Worm (Caenorhabditis elegans): Measurements from ENCODE around the gene hda-11.
A peak's percentile ranks its signal among the peaks of the same experiment; 100 is the strongest.

hda-11 gene

ce11 chrV:10555239-10555638 is 29.3 kb downstream of the hda-11 start, which contains the start of gene F32G8.3:
TSS of gene F32G8.3 (minus strand) at chrV:10555339.
- TF ChIP-seq nhr-67 (tag; optimal IDR thresholded peaks at IDR 0.05) (no peak), nhr-12 (tag; optimal IDR thresholded peaks at IDR 0.05) (no peak), ama-1 (optimal IDR thresholded peaks at IDR 0.05) (no peak), nhr-28 (tag; optimal IDR thresholded peaks at IDR 0.05) (no peak), nfya-1 (tag; optimal IDR thresholded peaks at IDR 0.05; ENCODE audit: insufficient read depth) (no peak), unc-39 (tag; optimal IDR thresholded peaks at IDR 0.05) (no peak), elt-2 (tag; optimal IDR thresholded peaks at IDR 0.05) (no peak), pha-4 (tag; optimal IDR thresholded peaks at IDR 0.05) (no peak), lin-39 (tag; optimal IDR thresholded peaks at IDR 0.05) (no peak), elt-3 (tag; optimal IDR thresholded peaks at IDR 0.05) (no peak), mdl-1 (tag; optimal IDR thresholded peaks at IDR 0.05) (no peak), pqm-1 (tag; optimal IDR thresholded peaks at IDR 0.05) (no peak), ztf-4 (tag; optimal IDR thresholded peaks at IDR 0.05) (no peak), eor-1 (tag; optimal IDR thresholded peaks at IDR 0.05) (no peak), mml-1 (tag; optimal IDR thresholded peaks at IDR 0.05) (no peak), ceh-9 (tag; optimal IDR thresholded peaks at IDR 0.05) (no peak), tbx-2 (tag; optimal IDR thresholded peaks at IDR 0.05) (no peak)

DNA sequence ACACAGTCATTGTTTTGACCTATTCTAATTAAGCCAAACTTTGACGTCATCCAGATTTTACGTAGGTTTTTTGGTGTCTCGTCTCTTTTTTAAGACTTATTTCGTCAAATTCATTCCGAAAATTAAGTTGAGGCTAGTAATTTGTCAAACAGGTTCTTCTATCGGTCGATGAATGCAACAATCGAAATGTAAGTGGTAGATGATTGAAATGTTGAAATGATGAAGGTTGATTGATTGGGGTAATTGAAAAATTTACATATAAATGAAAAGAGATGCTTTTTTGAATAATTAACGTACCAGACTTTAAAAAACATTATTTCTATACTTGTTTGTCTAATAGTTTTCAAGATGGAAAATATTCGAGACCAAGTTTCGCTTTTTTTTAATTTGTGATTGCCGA is 30.4 kb downstream of the hda-11 start:
- TF ChIP-seq ceh-16 (tag; optimal IDR thresholded peaks at IDR 0.05) (no peak), aly-2 (tag; optimal IDR thresholded peaks at IDR 0.05) (no peak), zag-1 (tag; optimal IDR thresholded peaks at IDR 0.05) (no peak)

DNA sequence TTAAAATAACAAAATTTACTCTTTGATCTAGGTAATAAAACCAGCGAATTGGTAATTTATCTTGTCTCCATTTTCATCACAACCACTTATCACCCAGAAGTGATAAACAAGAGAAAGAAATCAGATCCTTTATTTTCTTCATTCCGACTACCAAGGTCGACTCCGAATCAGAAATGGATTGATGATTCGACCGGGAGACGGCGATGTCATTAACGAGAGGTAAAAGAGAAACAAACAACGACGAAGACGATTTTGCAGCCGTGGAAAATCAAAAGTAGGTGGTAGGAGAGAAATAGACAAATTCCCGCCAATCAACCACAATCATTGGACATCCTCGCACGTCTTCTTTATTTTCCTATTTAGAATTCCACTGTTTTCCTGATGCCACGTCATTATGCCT is 31.1 kb downstream of the hda-11 start:
- no peak for TF ChIP-seq lin-39 (tag; optimal IDR thresholded peaks at IDR 0.05)
- TF ChIP-seq mdl-1 (tag; optimal IDR thresholded peaks at IDR 0.05), result no peak
- TF ChIP-seq lin-15B (tag; optimal IDR thresholded peaks at IDR 0.05), result no peak
- TF ChIP-seq nhr-25 (tag; optimal IDR thresholded peaks at IDR 0.05), result peak; percentile 24
- peak; percentile 40 for TF ChIP-seq nhr-23 (tag; optimal IDR thresholded peaks at IDR 0.05)
- no peak for TF ChIP-seq ceh-16 (tag; optimal IDR thresholded peaks at IDR 0.05)
- TF ChIP-seq ceh-28 (tag; optimal IDR thresholded peaks at IDR 0.05), result no peak
- TF ChIP-seq hmg-11 (tag; optimal IDR thresholded peaks at IDR 0.05), result no peak
- peak in 1 of 3 experiments; percentile 55 for TF ChIP-seq elt-3 (tag; optimal IDR thresholded peaks at IDR 0.05)

DNA sequence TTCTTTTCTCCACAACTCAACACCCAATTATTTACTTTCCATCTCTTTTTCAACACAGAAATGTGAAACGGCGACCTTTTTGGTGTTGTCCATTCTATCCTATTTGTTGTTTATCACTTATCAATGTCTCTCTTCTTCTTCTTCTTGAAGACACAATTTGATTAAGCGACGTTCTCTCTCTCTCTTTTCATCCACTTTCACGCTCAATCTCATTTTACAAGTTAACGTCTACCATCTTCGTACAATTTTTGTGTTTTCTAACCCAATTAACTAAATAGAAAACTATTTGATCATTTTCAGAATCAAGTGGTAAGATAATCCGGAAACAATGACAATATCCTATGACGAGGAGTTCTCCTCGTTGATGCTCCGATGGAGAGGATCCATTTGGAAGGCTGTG is 31.7 kb downstream of the hda-11 start, which contains the start of gene best-14:
Gene best-14, plus strand, starts transcription at position 301 of the 400 bp plus-strand sequence.
- no peak for TF ChIP-seq nhr-23 (tag; optimal IDR thresholded peaks at IDR 0.05)
- no peak for TF ChIP-seq egl-27 (tag; optimal IDR thresholded peaks at IDR 0.05)
- TF ChIP-seq ama-1 (optimal IDR thresholded peaks at IDR 0.05), result no peak
- TF ChIP-seq egl-5 (tag; optimal IDR thresholded peaks at IDR 0.05), result no peak
- no peak for TF ChIP-seq nhr-11 (tag; optimal IDR thresholded peaks at IDR 0.05)
- TF ChIP-seq elt-1 (tag; optimal IDR thresholded peaks at IDR 0.05), result no peak
- TF ChIP-seq nhr-25 (tag; optimal IDR thresholded peaks at IDR 0.05), result no peak
- no peak for TF ChIP-seq ztf-4 (tag; optimal IDR thresholded peaks at IDR 0.05)
- TF ChIP-seq nhr-28 (tag; optimal IDR thresholded peaks at IDR 0.05), result no peak
- TF ChIP-seq unc-62 (GFP tag; optimal IDR thresholded peaks at IDR 0.05), result no peak
- TF ChIP-seq fos-1 (tag; optimal IDR thresholded peaks at IDR 0.05), result no peak
- TF ChIP-seq elt-3 (tag; optimal IDR thresholded peaks at IDR 0.05), result no peak
- TF ChIP-seq nhr-67 (tag; optimal IDR thresholded peaks at IDR 0.05), result no peak
- no peak for TF ChIP-seq unc-39 (tag; optimal IDR thresholded peaks at IDR 0.05)
- no peak for TF ChIP-seq tbx-2 (tag; optimal IDR thresholded peaks at IDR 0.05)
- TF ChIP-seq ZK546.5 (tag; optimal IDR thresholded peaks at IDR 0.05), result no peak
- TF ChIP-seq nhr-12 (tag; optimal IDR thresholded peaks at IDR 0.05), result no peak
- TF ChIP-seq sea-2 (GFP tag; optimal IDR thresholded peaks at IDR 0.05), result no peak
- no peak for TF ChIP-seq nhr-43 (tag; optimal IDR thresholded peaks at IDR 0.05; ENCODE audit: poor library complexity, severe bottlenecking)

DNA sequence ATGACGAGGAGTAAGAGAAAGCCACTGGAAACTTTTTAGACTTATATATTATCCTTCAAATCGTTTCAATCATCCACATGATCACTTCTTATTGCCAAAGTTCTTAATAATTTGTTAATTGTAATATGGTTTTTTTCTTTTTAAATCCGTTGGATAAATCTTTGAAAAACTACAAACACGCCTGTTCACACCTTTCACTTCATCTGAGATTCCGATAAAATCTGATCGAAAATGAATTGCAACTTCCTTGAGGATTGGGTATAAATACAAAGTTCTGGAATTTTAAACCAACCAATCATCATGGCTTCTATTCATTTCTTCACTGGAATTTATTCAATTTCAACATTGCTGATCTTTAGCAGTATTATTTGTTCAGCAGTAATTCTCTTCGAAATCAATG is 34.6 kb downstream of the hda-11 start, which contains the start of gene col-152:
Gene col-152, plus strand, starts transcription at position 301 of the 400 bp plus-strand sequence.
- no peak for TF ChIP-seq lin-39 (tag; optimal IDR thresholded peaks at IDR 0.05)
- no peak for TF ChIP-seq nhr-43 (tag; optimal IDR thresholded peaks at IDR 0.05; ENCODE audit: poor library complexity, severe bottlenecking)
- no peak for TF ChIP-seq ztf-11 (tag; optimal IDR thresholded peaks at IDR 0.05)
- no peak for TF ChIP-seq ZK546.5 (tag; optimal IDR thresholded peaks at IDR 0.05)
- TF ChIP-seq R02D3.7 (tag; optimal IDR thresholded peaks at IDR 0.05), result no peak
- TF ChIP-seq ceh-28 (tag; optimal IDR thresholded peaks at IDR 0.05), result no peak
- no peak for TF ChIP-seq zag-1 (tag; optimal IDR thresholded peaks at IDR 0.05)
- TF ChIP-seq ceh-82 (tag; optimal IDR thresholded peaks at IDR 0.05), result no peak
- TF ChIP-seq nhr-77 (tag; optimal IDR thresholded peaks at IDR 0.05), result no peak
- no peak for TF ChIP-seq aly-2 (tag; optimal IDR thresholded peaks at IDR 0.05)
- TF ChIP-seq nhr-237 (tag; optimal IDR thresholded peaks at IDR 0.05), result no peak
- TF ChIP-seq fos-1 (tag; optimal IDR thresholded peaks at IDR 0.05), result no peak
- no peak for TF ChIP-seq egl-27 (tag; optimal IDR thresholded peaks at IDR 0.05)
- TF ChIP-seq jun-1 (tag; optimal IDR thresholded peaks at IDR 0.05), result no peak
- TF ChIP-seq hmg-11 (tag; optimal IDR thresholded peaks at IDR 0.05), result no peak
- no peak for TF ChIP-seq nhr-28 (tag; optimal IDR thresholded peaks at IDR 0.05)
- TF ChIP-seq pha-4 (tag; optimal IDR thresholded peaks at IDR 0.05), result no peak
- no peak for TF ChIP-seq mml-1 (tag; optimal IDR thresholded peaks at IDR 0.05)
- TF ChIP-seq ceh-16 (tag; optimal IDR thresholded peaks at IDR 0.05), result no peak
